Fruit fly (Drosophila melanogaster) whole organism, pupa: Measurements from ENCODE around the gene CG12307.

ENCODE experiments used
- CG32121 ChIP-seq: fragments of 200-800 bp; sonication (Bioruptor generic); IDR thresholded peaks from 2 replicates; pipeline ENCODE4 v1.3.6; 2022; ENCODE audit warnings: missing biosample characterization, missing genetic modification characterization
- CG9948 ChIP-seq: fragments of 200-800 bp; sonication (Bioruptor generic); optimal IDR thresholded peaks from 2 replicates; lab custom pipeline; 2018; ENCODE audit warnings: missing biosample characterization, mild to moderate bottlenecking, missing genetic modification characterization, moderate library complexity

- TF ChIP-seq CG9948 = no peak
- TF ChIP-seq CG32121 (GFP tag; lab: Robert Waterston, UW) = no peak
These were observed 23.5 kb downstream of the CG12307 start for dm6 chr2L:11628292-11628691.
